Worm (Caenorhabditis elegans) whole organism, L4 larva: ENCODE measurements around the gene tmed-13.
A peak's percentile ranks its signal among the peaks of the same experiment; 100 is the strongest.

Experiments used
- D1046.2 ChIP-seq: fragments of 200-800 bp; sonication (Bioruptor generic); IDR thresholded peaks from 2 replicates; pipeline ENCODE4 v1.3.6; 2022; ENCODE audit warnings: missing genetic modification characterization, missing compliant biosample characterization
- F10B5.3 ChIP-seq: sonication (generic microtip); optimal IDR thresholded peaks from 2 replicates; lab custom pipeline; 2016; ENCODE audit warnings: mild to moderate bottlenecking, missing genetic modification characterization, missing compliant biosample characterization
- F26F4.8 ChIP-seq: fragments of 200-800 bp; sonication (Bioruptor generic); conservative IDR thresholded peaks from 2 replicates; pipeline ENCODE4 v1.3.6; 2022; ENCODE audit warnings: missing genetic modification characterization, missing compliant biosample characterization
- F37D6.2 ChIP-seq: sonication (generic microtip); optimal IDR thresholded peaks from 2 replicates; lab custom pipeline; 2016; ENCODE audit warnings: mild to moderate bottlenecking, missing genetic modification characterization, missing compliant biosample characterization
- F44E2.7 ChIP-seq: fragments of 200-800 bp; sonication (Bioruptor generic); IDR thresholded peaks from 2 replicates; pipeline ENCODE4 v2.1.2; 2022; ENCODE audit warnings: missing genetic modification characterization, missing compliant biosample characterization
- F49E8.2 ChIP-seq: sonication (generic microtip); optimal IDR thresholded peaks from 2 replicates; lab custom pipeline; 2016; ENCODE audit warnings: missing compliant biosample characterization, mild to moderate bottlenecking, missing genetic modification characterization, borderline replicate concordance
- R02D3.7 ChIP-seq: fragments of 150-350 bp; sonication (generic microtip); optimal IDR thresholded peaks from 3 replicates; lab custom pipeline; 2014; ENCODE audit warnings: missing biosample characterization, missing genetic modification characterization
- Y48G9A.11 ChIP-seq: fragments of 200-800 bp; sonication (Bioruptor generic); IDR thresholded peaks from 2 replicates; pipeline ENCODE4 v1.3.6; 2022; ENCODE audit warnings: missing genetic modification reagents, missing genetic modification characterization, missing compliant biosample characterization
- Y5F2A.4 ChIP-seq: fragments of 200-800 bp; sonication (Bioruptor generic); optimal IDR thresholded peaks from 2 replicates; lab custom pipeline; 2018; ENCODE audit warnings: mild to moderate bottlenecking, missing genetic modification characterization, missing compliant biosample characterization
- ZK337.2 ChIP-seq: fragments of 200-800 bp; sonication (Bioruptor generic); IDR thresholded peaks from 2 replicates; pipeline ENCODE4 v1.3.6; 2022; ENCODE audit warnings: missing genetic modification reagents, missing genetic modification characterization, missing compliant biosample characterization
- ZK546.5 ChIP-seq, 2 experiments: sonication (generic microtip); optimal IDR thresholded peaks; 2 replicates each; lab custom pipeline; 2017; ENCODE audit warnings: missing biosample characterization in 2 of 2, missing genetic modification characterization in 2 of 2
- aha-1 ChIP-seq: fragments of 150-350 bp; peaks from one replicate; lab custom pipeline; 2014; ENCODE audit warnings: missing biosample characterization, missing genetic modification characterization
- ama-1 ChIP-seq: fragments of 150-350 bp; optimal IDR thresholded peaks from 2 replicates; lab custom pipeline; 2014; ENCODE audit warnings: inconsistent platforms, mixed read lengths
- attf-4 ChIP-seq: sonication (generic microtip); optimal IDR thresholded peaks from 3 replicates; lab custom pipeline; 2017; ENCODE audit warnings: missing biosample characterization, missing genetic modification characterization
- ceh-20 ChIP-seq: fragments of 200-800 bp; sonication (Bioruptor generic); IDR thresholded peaks from 2 replicates; pipeline ENCODE4 v1.3.6; 2022; ENCODE audit warnings: missing genetic modification reagents, missing genetic modification characterization, missing compliant biosample characterization
- ceh-44 ChIP-seq: fragments of 200-800 bp; sonication (Bioruptor generic); IDR thresholded peaks from 2 replicates; pipeline ENCODE4 v1.3.6; 2022; ENCODE audit warnings: missing genetic modification reagents, missing genetic modification characterization, missing compliant biosample characterization
- ceh-62 ChIP-seq: sonication (generic microtip); optimal IDR thresholded peaks from 2 replicates; lab custom pipeline; 2017; ENCODE audit warnings: missing biosample characterization, missing genetic modification characterization
- cey-2 ChIP-seq: sonication (generic microtip); optimal IDR thresholded peaks from 3 replicates; lab custom pipeline; 2017; ENCODE audit warnings: missing genetic modification characterization, mild to moderate bottlenecking, missing compliant biosample characterization, antibody characterized with exemption, borderline replicate concordance; ENCODE audit not compliant: insufficient read depth
- daf-16 ChIP-seq, 3 experiments: sonication (generic microtip); optimal IDR thresholded peaks; 2 replicates each; lab custom pipeline; 2016 to 2017; ENCODE audit warnings: missing genetic modification characterization in 3 of 3, missing genetic modification reagents in 3 of 3, mild to moderate bottlenecking in 2 of 3, missing compliant biosample characterization in 2 of 3, missing biosample characterization in 1 of 3, moderate library complexity in 1 of 3
- dmd-6 ChIP-seq: fragments of 200-800 bp; sonication (Bioruptor generic); IDR thresholded peaks from 2 replicates; pipeline ENCODE4 v1.3.6; 2022; ENCODE audit warnings: missing genetic modification reagents, missing genetic modification characterization, missing compliant biosample characterization
- dmd-9 ChIP-seq: fragments of 200-800 bp; sonication (Bioruptor generic); IDR thresholded peaks from 2 replicates; pipeline ENCODE4 v1.3.6; 2022; ENCODE audit warnings: missing genetic modification reagents, missing genetic modification characterization, missing compliant biosample characterization
- dpl-1 ChIP-seq: fragments of 150-350 bp; optimal IDR thresholded peaks from 2 replicates; lab custom pipeline; 2014; ENCODE audit warnings: missing biosample characterization, missing genetic modification reagents, missing genetic modification characterization
- egl-27 ChIP-seq: sonication (generic microtip); optimal IDR thresholded peaks from 3 replicates; lab custom pipeline; 2017; ENCODE audit warnings: missing biosample characterization, missing genetic modification reagents, missing genetic modification characterization
- hif-1 ChIP-seq, 2 experiments: sonication (generic microtip); optimal IDR thresholded peaks; 2 replicates each; lab custom pipeline; 2016 to 2017; ENCODE audit warnings: missing compliant biosample characterization in 2 of 2, missing genetic modification characterization in 2 of 2, missing genetic modification reagents in 2 of 2, missing genotype in 2 of 2, mild to moderate bottlenecking in 1 of 2
- hlh-11 ChIP-seq: fragments of 200-800 bp; sonication (Bioruptor generic); optimal IDR thresholded peaks from 2 replicates; lab custom pipeline; 2018; ENCODE audit warnings: mild to moderate bottlenecking, missing genetic modification characterization, missing compliant biosample characterization
- hlh-30 ChIP-seq: sonication (generic microtip); optimal IDR thresholded peaks from 2 replicates; lab custom pipeline; 2017; ENCODE audit warnings: antibody characterized with exemption, mild to moderate bottlenecking, missing genetic modification characterization, missing compliant biosample characterization; ENCODE audit not compliant: insufficient read depth
- lin-29 ChIP-seq: fragments of 200-800 bp; sonication (Bioruptor generic); IDR thresholded peaks from 2 replicates; pipeline ENCODE4 v1.3.6; 2022; ENCODE audit warnings: missing genetic modification reagents, missing genetic modification characterization, missing compliant biosample characterization
- lir-3 ChIP-seq: sonication (generic microtip); optimal IDR thresholded peaks from 2 replicates; lab custom pipeline; 2016; ENCODE audit warnings: mild to moderate bottlenecking, missing genetic modification characterization, missing compliant biosample characterization
- lsy-2 ChIP-seq, 2 experiments: fragments of 150-350 bp in 1 of 2; sonication (generic microtip) in 1 of 2; optimal IDR thresholded peaks; 2 replicates each; lab custom pipeline; 2014 to 2017; ENCODE audit warnings: missing biosample characterization in 2 of 2, missing genetic modification characterization in 2 of 2
- mdl-1 ChIP-seq, 2 experiments: fragments of 150-350 bp in 1 of 2; sonication (generic microtip) in 1 of 2; optimal IDR thresholded peaks; 2 replicates each; lab custom pipeline; 2014 to 2017; ENCODE audit warnings: missing biosample characterization in 2 of 2, missing genetic modification characterization in 2 of 2
- mes-2 ChIP-seq: sonication (generic microtip); optimal IDR thresholded peaks from 2 replicates; lab custom pipeline; 2016; ENCODE audit warnings: missing genotype, mild to moderate bottlenecking, missing genetic modification characterization, missing compliant biosample characterization; ENCODE audit not compliant: poor library complexity, severe bottlenecking
- nhr-102 ChIP-seq: sonication (generic microtip); optimal IDR thresholded peaks from 2 replicates; lab custom pipeline; 2016; ENCODE audit warnings: mild to moderate bottlenecking, missing genetic modification characterization, moderate library complexity, missing compliant biosample characterization
- nhr-111 ChIP-seq: fragments of 200-800 bp; sonication (Bioruptor generic); optimal IDR thresholded peaks from 2 replicates; lab custom pipeline; 2018; ENCODE audit warnings: mild to moderate bottlenecking, missing genetic modification characterization, missing compliant biosample characterization
- nhr-25 ChIP-seq: sonication (generic microtip); optimal IDR thresholded peaks from 2 replicates; lab custom pipeline; 2017; ENCODE audit warnings: missing genetic modification characterization, mild to moderate bottlenecking, missing compliant biosample characterization, antibody characterized with exemption, moderate library complexity, borderline replicate concordance; ENCODE audit not compliant: insufficient read depth
- nhr-28 ChIP-seq: fragments of 150-350 bp; optimal IDR thresholded peaks from 2 replicates; lab custom pipeline; 2014; ENCODE audit warnings: missing biosample characterization, missing genetic modification characterization
- nhr-41 ChIP-seq: fragments of 200-800 bp; sonication (Bioruptor generic); IDR thresholded peaks from 2 replicates; pipeline ENCODE4 v1.3.6; 2022; ENCODE audit warnings: missing genetic modification reagents, missing genetic modification characterization, missing compliant biosample characterization
- nhr-48 ChIP-seq: sonication (generic microtip); optimal IDR thresholded peaks from 2 replicates; lab custom pipeline; 2016; ENCODE audit warnings: mild to moderate bottlenecking, missing genetic modification characterization, missing compliant biosample characterization
- nhr-76 ChIP-seq: fragments of 150-350 bp; optimal IDR thresholded peaks from 2 replicates; lab custom pipeline; 2014; ENCODE audit warnings: missing biosample characterization, missing genetic modification characterization
- nhr-77 ChIP-seq: fragments of 150-350 bp; optimal IDR thresholded peaks from 2 replicates; lab custom pipeline; 2014; ENCODE audit warnings: missing biosample characterization, missing genetic modification characterization
- pha-4 ChIP-seq, 2 experiments: fragments of 150-350 bp in 1 of 2; fragments of 200-800 bp in 1 of 2; sonication (Bioruptor generic) in 1 of 2; IDR thresholded peaks in 1 of 2; optimal IDR thresholded peaks in 1 of 2; 2 replicates each; pipeline versions ENCODE4 v1.3.6 to Lab custom; 2014 to 2022; ENCODE audit warnings: missing genetic modification characterization in 2 of 2, missing genetic modification reagents in 2 of 2, missing biosample characterization in 1 of 2, missing compliant biosample characterization in 1 of 2
- pqm-1 ChIP-seq: sonication (generic microtip); optimal IDR thresholded peaks from 2 replicates; lab custom pipeline; 2017; ENCODE audit warnings: missing biosample characterization, missing genetic modification characterization
- saeg-2 ChIP-seq: fragments of 200-800 bp; sonication (Bioruptor generic); IDR thresholded peaks from 2 replicates; pipeline ENCODE4 v1.3.6; 2022; ENCODE audit warnings: missing genetic modification reagents, missing genetic modification characterization, missing compliant biosample characterization
- set-16 ChIP-seq: fragments of 200-800 bp; sonication (Bioruptor generic); IDR thresholded peaks from 2 replicates; pipeline ENCODE4 v1.3.6; 2022; ENCODE audit warnings: missing genetic modification reagents, missing genetic modification characterization, missing compliant biosample characterization
- snpc-1.2 ChIP-seq: fragments of 200-800 bp; sonication (Bioruptor generic); IDR thresholded peaks from 2 replicates; pipeline ENCODE4 v1.3.6; 2022; ENCODE audit warnings: missing genetic modification reagents, missing genetic modification characterization, missing compliant biosample characterization
- spr-3 ChIP-seq: fragments of 200-800 bp; sonication (Bioruptor generic); optimal IDR thresholded peaks from 2 replicates; lab custom pipeline; 2018; ENCODE audit warnings: mild to moderate bottlenecking, missing genetic modification characterization, missing compliant biosample characterization
- unc-130 ChIP-seq: sonication (generic microtip); optimal IDR thresholded peaks from 2 replicates; lab custom pipeline; 2016; ENCODE audit warnings: missing genetic modification reagents, missing genetic modification characterization, missing compliant biosample characterization
- zip-2 ChIP-seq: fragments of 150-350 bp; optimal IDR thresholded peaks from 2 replicates; lab custom pipeline; 2014; ENCODE audit warnings: missing biosample characterization, missing genetic modification characterization

Gene tmed-13

ce11 chrIV:6487047-6487446, 15.9 kb upstream of the tmed-13 start, which contains the start of gene Y73B6BL.37:
Gene Y73B6BL.37, plus strand, starts transcription at chrIV:6487347.
- TF ChIP-seq D1046.2 (no peak), mdl-1 (tag; optimal IDR thresholded peaks at IDR 0.05; lab: Kevin White, UChicago) (no peak)

- TF ChIP-seq ceh-20 (GFP tag; lab: Robert Waterston, UW) (0 out of 2 replicates have a peak, but pooled peaks have one; percentile 24), nhr-76 (tag; lab: Kevin White, UChicago) (no peak), Y48G9A.11 (GFP tag; lab: Robert Waterston, UW) (peak; percentile 60; the same call in 1 of the 2 replicates), dmd-9 (GFP tag; lab: Robert Waterston, UW) (peak; percentile 61; the same call in 1 of the 2 replicates), lsy-2 (tag; optimal IDR thresholded peaks at IDR 0.05; lab: Kevin White, UChicago) (no peak), aha-1 (tag; lab: Kevin White, UChicago) (peak; percentile 93), lin-29 (GFP tag; lab: Robert Waterston, UW) (peak; percentile 24; the same call in 1 of the 2 replicates), attf-4 (tag; lab: Kevin White, UChicago) (no peak), F26F4.8 (GFP tag; lab: Robert Waterston, UW) (peak; percentile 87; the same call in 1 of the 2 replicates), ama-1 (lab: Kevin White, UChicago) (no peak), dmd-6 (GFP tag; lab: Robert Waterston, UW) (peak; percentile 55), lir-3 (tag; lab: Kevin White, UChicago) (peak; percentile 14), pha-4 (GFP tag; IDR thresholded peaks at IDR 0.05; lab: Robert Waterston, UW) (peak; percentile 87; the same call in 1 of the 2 replicates), pha-4 (tag; optimal IDR thresholded peaks at IDR 0.05; lab: Kevin White, UChicago) (no peak), cey-2 (tag; lab: Kevin White, UChicago) (no peak), daf-16 (GFP tag; optimal IDR thresholded peaks at IDR 0.05; lab: Kevin White, UChicago) (peak; percentile 12 to 83), daf-16 (tag; optimal IDR thresholded peaks at IDR 0.05; lab: Kevin White, UChicago) (peak; percentile 55), ZK337.2 (peak; percentile 78), F49E8.2 (tag; lab: Kevin White, UChicago) (peak; percentile 36), ceh-62 (tag; lab: Kevin White, UChicago) (no peak), zip-2 (tag; lab: Kevin White, UChicago) (peak; percentile 51), nhr-48 (tag; lab: Kevin White, UChicago) (peak; percentile 6), nhr-102 (peak; percentile 43), F10B5.3 (tag; lab: Kevin White, UChicago) (no peak), nhr-41 (GFP tag; lab: Robert Waterston, UW) (peak; percentile 70), spr-3 (GFP tag; lab: Kevin White, UChicago) (no peak), egl-27 (tag; lab: Kevin White, UChicago) (no peak), nhr-111 (GFP tag; lab: Kevin White, UChicago) (no peak), nhr-77 (tag; lab: Kevin White, UChicago) (peak; percentile 32), hlh-30 (tag; lab: Kevin White, UChicago) (peak; percentile 36), snpc-1.2 (GFP tag; lab: Robert Waterston, UW) (peak; percentile 99), R02D3.7 (tag; lab: Kevin White, UChicago) (no peak), saeg-2 (GFP tag; lab: Robert Waterston, UW) (no peak), Y5F2A.4 (GFP tag; lab: Kevin White, UChicago) (peak; percentile 13), F37D6.2 (tag; lab: Kevin White, UChicago) (no peak), pqm-1 (tag; lab: Kevin White, UChicago) (no peak), hlh-11 (tag; lab: Kevin White, UChicago) (no peak), F44E2.7 (GFP tag; lab: Robert Waterston, UW) (no peak), unc-130 (GFP tag; lab: Kevin White, UChicago) (peak; percentile 30), mdl-1 (tag; optimal IDR thresholded peaks at IDR 0.05; lab: Kevin White, UChicago) (no peak), ZK546.5 (tag; optimal IDR thresholded peaks at IDR 0.05; lab: Kevin White, UChicago) (no peak), nhr-28 (tag; lab: Kevin White, UChicago) (no peak), dpl-1 (GFP tag; lab: Kevin White, UChicago) (peak; percentile 32), nhr-25 (tag; lab: Kevin White, UChicago) (no peak), mes-2 (tag; lab: Kevin White, UChicago) (peak; percentile 71), set-16 (GFP tag; lab: Robert Waterston, UW) (no peak), hif-1 (tag; optimal IDR thresholded peaks at IDR 0.05; lab: Kevin White, UChicago) (peak in 1 of 2 experiments; percentile 12), ceh-44 (GFP tag; lab: Robert Waterston, UW) (peak; percentile 47; the same call in 1 of the 2 replicates)
Measured at ce11 chrIV:6480978-6481377, 9.8 kb upstream of the tmed-13 start.
